Fruit fly (Drosophila melanogaster) whole organism, embryonic: ENCODE data around the gene CCKLR-17D1.

Experiments
- ATbp ChIP-seq: fragments of 200-800 bp; sonication (Bioruptor generic); optimal IDR thresholded peaks from 2 replicates; lab custom pipeline; 2017; ENCODE audit warnings: missing biosample characterization, mild to moderate bottlenecking, missing genetic modification characterization, missing genetic modification reagents
- Adf1 ChIP-seq: fragments of 200-800 bp; sonication (Bioruptor generic); IDR thresholded peaks from 2 replicates; pipeline ENCODE4 v1.3.6; 2022; ENCODE audit warnings: missing biosample characterization, missing genetic modification characterization
- Blimp-1 ChIP-seq: fragments of 200-800 bp; sonication (Bioruptor generic); optimal IDR thresholded peaks from 3 replicates; lab custom pipeline; 2018; ENCODE audit warnings: missing biosample characterization, missing genetic modification characterization, mild to moderate bottlenecking, moderate library complexity, missing genetic modification reagents
- C15 ChIP-seq: fragments of 200-800 bp; sonication (Bioruptor generic); IDR thresholded peaks from 3 replicates; pipeline ENCODE4 v1.3.6; 2022; ENCODE audit warnings: missing biosample characterization, missing genetic modification characterization
- CG10209 ChIP-seq: fragments of 200-800 bp; sonication (Bioruptor generic); optimal IDR thresholded peaks from 3 replicates; lab custom pipeline; 2017; ENCODE audit warnings: missing biosample characterization, mild to moderate bottlenecking, missing genetic modification characterization, missing genetic modification reagents
- CG10321 ChIP-seq: fragments of 200-800 bp; sonication (Bioruptor generic); IDR thresholded peaks from 2 replicates; pipeline ENCODE4 v1.3.6; 2022; ENCODE audit warnings: missing biosample characterization, missing genetic modification characterization
- CG10366 ChIP-seq: fragments of 200-800 bp; sonication (Bioruptor generic); IDR thresholded peaks from 2 replicates; pipeline ENCODE4 v1.3.6; 2022; ENCODE audit warnings: missing biosample characterization, missing genetic modification characterization
- CG13775 ChIP-seq: fragments of 200-800 bp; sonication (Bioruptor generic); optimal IDR thresholded peaks from 3 replicates; lab custom pipeline; 2017; ENCODE audit warnings: missing biosample characterization, mild to moderate bottlenecking, missing genetic modification characterization
- CG1602 ChIP-seq: fragments of 200-800 bp; sonication (Bioruptor generic); optimal IDR thresholded peaks from 3 replicates; lab custom pipeline; 2016; ENCODE audit warnings: missing biosample characterization, missing genetic modification characterization
- CG17361 ChIP-seq: fragments of 200-800 bp; sonication (Bioruptor generic); IDR thresholded peaks from 3 replicates; pipeline ENCODE4 v1.3.6; 2022; ENCODE audit warnings: missing biosample characterization, missing genetic modification characterization
- CG17829 ChIP-seq: fragments of 200-800 bp; optimal IDR thresholded peaks from 2 replicates; lab custom pipeline; 2019; ENCODE audit warnings: missing biosample characterization, mild to moderate bottlenecking, missing genetic modification characterization, moderate library complexity
- CG17912 ChIP-seq: fragments of 200-800 bp; sonication (Bioruptor generic); optimal IDR thresholded peaks from 2 replicates; lab custom pipeline; 2018; ENCODE audit warnings: missing biosample characterization, mild to moderate bottlenecking, missing genetic modification characterization
- CG18011 ChIP-seq: fragments of 200-800 bp; sonication (Bioruptor generic); optimal IDR thresholded peaks from 2 replicates; lab custom pipeline; 2017; ENCODE audit warnings: missing biosample characterization, missing genetic modification characterization, mild to moderate bottlenecking, moderate library complexity, missing genotype
- CG18764 ChIP-seq: fragments of 200-800 bp; sonication (Bioruptor generic); optimal IDR thresholded peaks from 3 replicates; lab custom pipeline; 2016; ENCODE audit warnings: missing biosample characterization, missing genetic modification characterization
- CG2129 ChIP-seq: fragments of 200-800 bp; sonication (Bioruptor generic); IDR thresholded peaks from 2 replicates; pipeline ENCODE4 v1.3.6; 2022; ENCODE audit warnings: missing biosample characterization, missing genetic modification characterization; ENCODE audit not compliant: partially characterized antibody
- CG3407 ChIP-seq: fragments of 200-800 bp; sonication (Bioruptor generic); optimal IDR thresholded peaks from 2 replicates; lab custom pipeline; 2018; ENCODE audit warnings: missing biosample characterization, mild to moderate bottlenecking, missing genetic modification characterization
- CG3995 ChIP-seq: fragments of 200-800 bp; sonication (Bioruptor generic); optimal IDR thresholded peaks from 3 replicates; lab custom pipeline; 2016; ENCODE audit warnings: missing biosample characterization, missing genetic modification characterization
- CG4404 ChIP-seq: fragments of 200-800 bp; sonication (Bioruptor generic); IDR thresholded peaks from 2 replicates; pipeline ENCODE4 v1.3.6; 2022; ENCODE audit warnings: missing biosample characterization, missing genetic modification characterization
- CG5180 ChIP-seq: fragments of 200-800 bp; sonication (Bioruptor generic); optimal IDR thresholded peaks from 3 replicates; lab custom pipeline; 2017; ENCODE audit warnings: missing biosample characterization, missing genetic modification characterization, mild to moderate bottlenecking, moderate library complexity, missing genetic modification reagents
- CG6272 ChIP-seq: fragments of 200-800 bp; sonication (Bioruptor generic); IDR thresholded peaks from 2 replicates; pipeline ENCODE4 v1.3.6; 2022; ENCODE audit warnings: missing biosample characterization, missing genetic modification characterization
- CG7271 ChIP-seq: fragments of 200-800 bp; sonication (Bioruptor generic); optimal IDR thresholded peaks from 2 replicates; lab custom pipeline; 2018; ENCODE audit warnings: missing biosample characterization, mild to moderate bottlenecking, missing genetic modification characterization, moderate library complexity
- CG7745 ChIP-seq: fragments of 200-800 bp; sonication (Bioruptor generic); optimal IDR thresholded peaks from 2 replicates; lab custom pipeline; 2018; ENCODE audit warnings: missing biosample characterization, mild to moderate bottlenecking, missing genetic modification characterization, moderate library complexity
- Dp ChIP-seq: fragments of 200-800 bp; sonication (Bioruptor generic); optimal IDR thresholded peaks from 2 replicates; lab custom pipeline; 2018; ENCODE audit warnings: missing biosample characterization, mild to moderate bottlenecking, missing genetic modification characterization, moderate library complexity
- Gug ChIP-seq: fragments of 200-800 bp; sonication (Bioruptor generic); IDR thresholded peaks from 4 replicates; pipeline ENCODE4 v1.3.6; 2022; ENCODE audit warnings: missing biosample characterization, missing genetic modification characterization
- Jarid2 ChIP-seq: fragments of 200-800 bp; sonication (Bioruptor generic); optimal IDR thresholded peaks from 3 replicates; lab custom pipeline; 2017; ENCODE audit warnings: mild to moderate bottlenecking, missing biosample characterization, missing genetic modification reagents, missing genetic modification characterization
- Mad ChIP-seq: fragments of 200-800 bp; sonication (Bioruptor generic); optimal IDR thresholded peaks from 2 replicates; lab custom pipeline; 2016; ENCODE audit warnings: missing biosample characterization, missing genetic modification characterization
- Mes4 ChIP-seq: fragments of 200-800 bp; sonication (Bioruptor generic); optimal IDR thresholded peaks from 2 replicates; lab custom pipeline; 2016; ENCODE audit warnings: missing biosample characterization, missing genetic modification characterization
- Oaz ChIP-seq: fragments of 200-800 bp; sonication (Bioruptor generic); IDR thresholded peaks from 2 replicates; pipeline ENCODE4 v1.3.6; 2022; ENCODE audit warnings: missing biosample characterization, missing genetic modification characterization
- PHDP ChIP-seq: fragments of 200-800 bp; sonication (Bioruptor generic); optimal IDR thresholded peaks from 3 replicates; lab custom pipeline; 2018; ENCODE audit warnings: missing biosample characterization, mild to moderate bottlenecking, missing genetic modification characterization, moderate library complexity
- Ptx1 ChIP-seq: fragments of 200-800 bp; sonication (Bioruptor generic); IDR thresholded peaks from 2 replicates; pipeline ENCODE4 v1.3.6; 2022; ENCODE audit warnings: missing biosample characterization, missing genetic modification characterization
- Stat92E ChIP-seq, 3 experiments: fragments of >200 bp in 2 of 3; fragments of 200-800 bp in 1 of 3; sonication (Bioruptor generic) in 1 of 3; optimal IDR thresholded peaks; 2 replicates each; lab custom pipeline; 2017 to 2019; ENCODE audit warnings: missing biosample characterization in 3 of 3, missing genetic modification characterization in 3 of 3, mild to moderate bottlenecking in 1 of 3, moderate library complexity in 1 of 3
- ap ChIP-seq: fragments of 200-800 bp; sonication (Bioruptor generic); IDR thresholded peaks from 2 replicates; pipeline ENCODE4 v1.3.6; 2022; ENCODE audit warnings: missing biosample characterization, missing genetic modification characterization
- ara ChIP-seq: fragments of 200-800 bp; sonication (Bioruptor generic); IDR thresholded peaks from 2 replicates; pipeline ENCODE4 v1.3.6; 2022; ENCODE audit warnings: missing biosample characterization, missing genetic modification characterization
- bab2 ChIP-seq: fragments of 200-800 bp; sonication (Bioruptor generic); optimal IDR thresholded peaks from 2 replicates; lab custom pipeline; 2016; ENCODE audit warnings: missing biosample characterization, missing genetic modification characterization
- bsh ChIP-seq, 2 experiments: fragments of 200-800 bp; sonication (Bioruptor generic); optimal IDR thresholded peaks; 2 replicates each; lab custom pipeline; 2017 to 2018; ENCODE audit warnings: mild to moderate bottlenecking in 2 of 2, missing biosample characterization in 2 of 2, missing genetic modification characterization in 2 of 2, moderate library complexity in 1 of 2
- crc ChIP-seq: fragments of 200-800 bp; sonication (Bioruptor generic); optimal IDR thresholded peaks from 2 replicates; lab custom pipeline; 2016; ENCODE audit warnings: missing biosample characterization, missing genetic modification characterization
- crol ChIP-seq: fragments of 200-800 bp; sonication (Bioruptor generic); IDR thresholded peaks from 2 replicates; pipeline ENCODE4 v1.3.6; 2022; ENCODE audit warnings: missing biosample characterization, missing genetic modification characterization
- da ChIP-seq: fragments of 200-800 bp; sonication (Bioruptor generic); optimal IDR thresholded peaks from 2 replicates; lab custom pipeline; 2016; ENCODE audit warnings: missing biosample characterization, missing genetic modification characterization
- dati ChIP-seq: fragments of 200-800 bp; sonication (Bioruptor generic); IDR thresholded peaks from 2 replicates; pipeline ENCODE4 v1.3.6; 2022; ENCODE audit warnings: missing biosample characterization, missing genetic modification characterization
- fd102C ChIP-seq: fragments of 200-800 bp; sonication (Bioruptor generic); optimal IDR thresholded peaks from 2 replicates; lab custom pipeline; 2018; ENCODE audit warnings: missing biosample characterization, mild to moderate bottlenecking, missing genetic modification characterization, moderate library complexity
- gem ChIP-seq: fragments of 200-800 bp; sonication (Bioruptor generic); optimal IDR thresholded peaks from 2 replicates; lab custom pipeline; 2019; ENCODE audit warnings: missing biosample characterization, mild to moderate bottlenecking, missing genetic modification characterization, moderate library complexity
- gsb-n ChIP-seq: fragments of 200-800 bp; sonication (Bioruptor generic); optimal IDR thresholded peaks from 3 replicates; lab custom pipeline; 2018; ENCODE audit warnings: missing biosample characterization, mild to moderate bottlenecking, missing genetic modification characterization
- h ChIP-seq: fragments of >200 bp; optimal IDR thresholded peaks from 2 replicates; lab custom pipeline; 2017
- kni ChIP-seq: fragments of 200-800 bp; sonication (Bioruptor generic); optimal IDR thresholded peaks from 3 replicates; lab custom pipeline; 2017; ENCODE audit warnings: mild to moderate bottlenecking, missing biosample characterization, missing genetic modification reagents, missing genetic modification characterization
- pzg ChIP-seq: fragments of 200-800 bp; sonication (Bioruptor generic); optimal IDR thresholded peaks from 3 replicates; lab custom pipeline; 2018; ENCODE audit warnings: missing biosample characterization, mild to moderate bottlenecking, missing genetic modification characterization, moderate library complexity
- salm ChIP-seq: fragments of 200-800 bp; sonication (Bioruptor generic); optimal IDR thresholded peaks from 2 replicates; lab custom pipeline; 2018; ENCODE audit warnings: missing biosample characterization, mild to moderate bottlenecking, missing genetic modification characterization
- tll ChIP-seq, 2 experiments: fragments of 200-800 bp in 1 of 2; fragments of >200 bp in 1 of 2; sonication (Bioruptor generic) in 1 of 2; optimal IDR thresholded peaks; 2 replicates each; lab custom pipeline; 2017 to 2019; ENCODE audit warnings: missing biosample characterization in 2 of 2, missing genetic modification characterization in 2 of 2, mild to moderate bottlenecking in 1 of 2, moderate library complexity in 1 of 2
- ttk ChIP-seq: fragments of 200-800 bp; sonication (Bioruptor generic); IDR thresholded peaks from 2 replicates; pipeline ENCODE4 v2.1.2; 2022; ENCODE audit warnings: missing biosample characterization, missing genetic modification characterization
- zen ChIP-seq: fragments of 200-800 bp; sonication (Bioruptor generic); optimal IDR thresholded peaks from 3 replicates; lab custom pipeline; 2018; ENCODE audit warnings: missing biosample characterization, mild to moderate bottlenecking, missing genetic modification characterization, moderate library complexity

CCKLR-17D1 gene

dm6 chrX:18669811-18670477 lies 56.4 kb downstream of the CCKLR-17D1 start (continued):
- TF ChIP-seq gsb-n = no peak
- peak; percentile 62 for TF ChIP-seq gem (tag; lab: Kevin White, UChicago)
- no peak for TF ChIP-seq bab2
- no peak for TF ChIP-seq CG10321 (GFP tag; lab: Robert Waterston, UW)
- peak; percentile 46 for TF ChIP-seq Ptx1
- TF ChIP-seq ttk (GFP tag; lab: Robert Waterston, UW) = 0 out of 2 replicates have a peak, but pooled peaks have one; percentile 13
- TF ChIP-seq CG17829 = peak; percentile 16
- TF ChIP-seq Mes4 (GFP tag; lab: Kevin White, UChicago) = no peak
- peak in 1 of 2 experiments; percentile 35 for TF ChIP-seq bsh (GFP tag; optimal IDR thresholded peaks at IDR 0.05; lab: Kevin White, UChicago)
- TF ChIP-seq CG1602 (GFP tag; lab: Kevin White, UChicago) = peak; percentile 7
- TF ChIP-seq CG18011 (GFP tag; lab: Kevin White, UChicago) = no peak
- no peak for TF ChIP-seq CG17912 (GFP tag; lab: Kevin White, UChicago)
- peak; percentile 36 for TF ChIP-seq ATbp (GFP tag; lab: Kevin White, UChicago)
- peak; percentile 45; the same call in 1 of the 2 replicates for TF ChIP-seq CG10366

DNA sequence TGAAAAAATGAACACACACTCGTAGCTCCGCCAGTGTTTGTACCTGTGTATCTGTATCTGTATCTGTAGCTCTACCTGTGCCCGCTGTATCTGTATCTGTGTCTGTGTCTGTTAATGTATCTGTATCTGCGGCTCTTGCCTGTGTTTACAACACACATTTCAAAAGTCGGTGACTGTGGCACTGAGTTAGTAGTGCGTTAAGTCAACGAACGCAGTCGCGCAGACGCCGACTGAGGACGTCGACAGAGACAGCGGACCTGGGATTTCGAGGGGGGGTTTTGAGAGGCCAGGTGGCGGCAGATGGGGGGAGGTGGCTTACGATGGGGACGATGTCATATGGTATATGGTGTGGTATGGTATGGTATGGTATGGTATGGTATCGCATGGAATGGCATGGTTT lies 58.1 kb downstream of the CCKLR-17D1 start:
- TF ChIP-seq CG7745 (no peak), Jarid2 (GFP tag; lab: Kevin White, UChicago) (no peak), CG2129 (GFP tag; lab: Robert Waterston, UW) (no peak), Oaz (GFP tag; lab: Robert Waterston, UW) (no peak), C15 (GFP tag; lab: Robert Waterston, UW) (no peak), Gug (GFP tag; lab: Robert Waterston, UW) (no peak), zen (peak; percentile 26), CG5180 (GFP tag; lab: Kevin White, UChicago) (peak; percentile 84), CG4404 (GFP tag; lab: Robert Waterston, UW) (no peak), dati (GFP tag; lab: Robert Waterston, UW) (no peak), Adf1 (peak; percentile 54), CG3995 (GFP tag; lab: Kevin White, UChicago) (no peak), tll (GFP tag; optimal IDR thresholded peaks at IDR 0.05; lab: Kevin White, UChicago) (peak in 1 of 2 experiments; percentile 96), ara (GFP tag; lab: Robert Waterston, UW) (no peak), Mad (GFP tag; lab: Kevin White, UChicago) (no peak), crol (GFP tag; lab: Robert Waterston, UW) (peak; percentile 59), ap (GFP tag; lab: Robert Waterston, UW) (no peak), Stat92E (GFP tag; optimal IDR thresholded peaks at IDR 0.05; lab: Kevin White, UChicago) (no peak), CG18764 (no peak), pzg (GFP tag; lab: Kevin White, UChicago) (no peak), CG6272 (no peak), fd102C (no peak), CG7271 (tag; lab: Kevin White, UChicago) (no peak), CG13775 (GFP tag; lab: Kevin White, UChicago) (no peak), salm (tag; lab: Kevin White, UChicago) (no peak), Blimp-1 (GFP tag; lab: Kevin White, UChicago) (peak; percentile 53), CG10209 (GFP tag; lab: Kevin White, UChicago) (no peak), da (GFP tag; lab: Kevin White, UChicago) (no peak), Dp (no peak), crc (GFP tag; lab: Kevin White, UChicago) (no peak), h (lab: Kevin White, UChicago) (no peak), CG3407 (GFP tag; lab: Kevin White, UChicago) (no peak), CG17361 (no peak), PHDP (tag; lab: Kevin White, UChicago) (no peak), kni (GFP tag; lab: Kevin White, UChicago) (peak; percentile 9)
